Worm (Caenorhabditis elegans) whole organism, L4 larva: ENCODE data around the gene T25D1.3.

Source experiments
- ceh-44 ChIP-seq: fragments of 200-800 bp; sonication (Bioruptor generic); IDR thresholded peaks from 2 replicates; pipeline ENCODE4 v1.3.6; 2022; ENCODE audit warnings: missing genetic modification reagents, missing genetic modification characterization, missing compliant biosample characterization
- ces-1 ChIP-seq: fragments of 150-350 bp; sonication (generic microtip); optimal IDR thresholded peaks from 4 replicates; lab custom pipeline; 2014; ENCODE audit warnings: missing biosample characterization, missing genetic modification reagents, missing genetic modification characterization
- lir-3 ChIP-seq: sonication (generic microtip); optimal IDR thresholded peaks from 2 replicates; lab custom pipeline; 2016; ENCODE audit warnings: mild to moderate bottlenecking, missing genetic modification characterization, missing compliant biosample characterization
- mep-1 ChIP-seq: fragments of 150-350 bp; sonication (generic microtip); optimal IDR thresholded peaks from 3 replicates; lab custom pipeline; 2014; ENCODE audit warnings: missing biosample characterization, missing genetic modification characterization
- nhr-11 ChIP-seq: fragments of 150-350 bp; optimal IDR thresholded peaks from 2 replicates; lab custom pipeline; 2014; ENCODE audit warnings: missing biosample characterization, missing genetic modification characterization
- nhr-25 ChIP-seq: sonication (generic microtip); optimal IDR thresholded peaks from 2 replicates; lab custom pipeline; 2017; ENCODE audit warnings: missing genetic modification characterization, mild to moderate bottlenecking, missing compliant biosample characterization, antibody characterized with exemption, moderate library complexity, borderline replicate concordance; ENCODE audit not compliant: insufficient read depth
- nhr-76 ChIP-seq: fragments of 150-350 bp; optimal IDR thresholded peaks from 2 replicates; lab custom pipeline; 2014; ENCODE audit warnings: missing biosample characterization, missing genetic modification characterization
- pqm-1 ChIP-seq: sonication (generic microtip); optimal IDR thresholded peaks from 2 replicates; lab custom pipeline; 2017; ENCODE audit warnings: missing biosample characterization, missing genetic modification characterization
- tag-97 ChIP-seq: fragments of 200-800 bp; sonication (Bioruptor generic); IDR thresholded peaks from 2 replicates; pipeline ENCODE4 v1.3.6; 2022; ENCODE audit warnings: missing genetic modification characterization, missing compliant biosample characterization
- unc-39 ChIP-seq: sonication (generic microtip); optimal IDR thresholded peaks from 2 replicates; lab custom pipeline; 2017; ENCODE audit warnings: missing biosample characterization, missing genetic modification characterization
- unc-62 ChIP-seq, 3 experiments: fragments of 150-350 bp in 1 of 3; sonication (generic microtip); optimal IDR thresholded peaks in 2 of 3; peaks in 1 of 3; 1 replicate in 1 of 3; 2 replicates in 2 of 3; lab custom pipeline; 2014 to 2017; ENCODE audit warnings: missing biosample characterization in 3 of 3, missing genetic modification characterization in 3 of 3, missing genetic modification reagents in 3 of 3, missing genotype in 1 of 3
- ztf-11 ChIP-seq: fragments of 150-350 bp; optimal IDR thresholded peaks from 2 replicates; lab custom pipeline; 2014; ENCODE audit warnings: missing biosample characterization, missing genetic modification characterization

- TF ChIP-seq nhr-11 (tag; lab: Kevin White, UChicago), result no peak
- no peak for TF ChIP-seq unc-39
- no peak for TF ChIP-seq ces-1 (GFP tag; lab: Kevin White, UChicago)
- no peak for TF ChIP-seq pqm-1 (tag; lab: Kevin White, UChicago)
- TF ChIP-seq unc-62 (GFP tag; optimal IDR thresholded peaks at IDR 0.05 in 1 of 2; lab: Kevin White, UChicago), result peak in 1 of 2 experiments; percentile 94
- TF ChIP-seq unc-62 (tag; optimal IDR thresholded peaks at IDR 0.05; lab: Kevin White, UChicago), result no peak
- no peak for TF ChIP-seq ztf-11 (tag; lab: Kevin White, UChicago)
- no peak for TF ChIP-seq tag-97 (GFP tag; lab: Robert Waterston, UW)
- TF ChIP-seq nhr-76, result no peak
- no peak for TF ChIP-seq ceh-44 (GFP tag; lab: Robert Waterston, UW)
- TF ChIP-seq mep-1 (tag; lab: Kevin White, UChicago), result no peak
- TF ChIP-seq lir-3 (tag; lab: Kevin White, UChicago), result no peak
- TF ChIP-seq nhr-25 (tag; lab: Kevin White, UChicago), result no peak
Measured at ce11 chrX:16546135-16546534, 40.7 kb downstream of the T25D1.3 start.
